Fruit fly (Drosophila melanogaster): ENCODE measurements around the gene Ets96B.

Ets96B gene

dm6 chr3R:24768538-24769401 lies 19.1 kb upstream of the Ets96B start, which contains the start of gene CG13631 (continued):
- TF ChIP-seq CG12071 (GFP tag; optimal IDR thresholded peaks at IDR 0.05) (peak; percentile 84), sd (tag; optimal IDR thresholded peaks at IDR 0.05) (peak; percentile 72), CG15269 (tag; optimal IDR thresholded peaks at IDR 0.05) (peak; percentile 91), Dip3 (GFP tag; optimal IDR thresholded peaks at IDR 0.05) (peak; percentile 55), fd3F (GFP tag; optimal IDR thresholded peaks at IDR 0.05) (no peak), dmrt99B (tag; optimal IDR thresholded peaks at IDR 0.05) (peak; percentile 98), Myb (GFP tag; optimal IDR thresholded peaks at IDR 0.05) (peak; percentile 73), CG13296 (GFP tag; optimal IDR thresholded peaks at IDR 0.05) (peak; percentile 63), Lim3 (GFP tag; IDR thresholded peaks at IDR 0.05) (peak; percentile 66), CG18011 (GFP tag; optimal IDR thresholded peaks at IDR 0.05) (no peak), pb (GFP tag; optimal IDR thresholded peaks at IDR 0.05) (peak; percentile 92), CG34376 (GFP tag; optimal IDR thresholded peaks at IDR 0.05) (peak; percentile 4), fru (optimal IDR thresholded peaks at IDR 0.05) (no peak), CG8924 (tag; optimal IDR thresholded peaks at IDR 0.05) (peak; percentile 95), h (optimal IDR thresholded peaks at IDR 0.05) (no peak), CG3995 (GFP tag; optimal IDR thresholded peaks at IDR 0.05) (peak; percentile 21), pnt (GFP tag; optimal IDR thresholded peaks at IDR 0.05) (peak; percentile 97), tna (GFP tag; IDR thresholded peaks at IDR 0.05; ENCODE audit: partially characterized antibody) (no peak), crc (GFP tag; optimal IDR thresholded peaks at IDR 0.05) (peak; percentile 86), CG5953 (GFP tag; IDR thresholded peaks at IDR 0.05) (peak; percentile 94), Dfd (GFP tag; optimal IDR thresholded peaks at IDR 0.05) (no peak), CG1529 (GFP tag; optimal IDR thresholded peaks at IDR 0.05) (peak; percentile 98), CG32532 (GFP tag; IDR thresholded peaks at IDR 0.05) (peak; percentile 60), CG8290 (GFP tag; optimal IDR thresholded peaks at IDR 0.05) (peak; percentile 89), CG8290 (tag; optimal IDR thresholded peaks at IDR 0.05) (peak; percentile 17 to 90), Oaz (GFP tag; IDR thresholded peaks at IDR 0.05) (peak; percentile 77), CG2202 (tag; optimal IDR thresholded peaks at IDR 0.05) (peak; percentile 94), CG2120 (GFP tag; optimal IDR thresholded peaks at IDR 0.05) (peak; percentile 21), CG13287 (GFP tag; IDR thresholded peaks at IDR 0.05; ENCODE audit: partially characterized antibody) (no peak; the same call in 1 of the 2 replicates), CG8388 (GFP tag; optimal IDR thresholded peaks at IDR 0.05) (peak; percentile 96), Med (GFP tag) (peak; percentile 96), toy (GFP tag; IDR thresholded peaks at IDR 0.05) (peak; percentile 64; the same call in 1 of the 2 replicates), Jarid2 (GFP tag; optimal IDR thresholded peaks at IDR 0.05) (peak; percentile 16), CG11560 (tag; IDR thresholded peaks at IDR 0.05) (peak; percentile 64; the same call in 2 of the 3 replicates), unpg (GFP tag; optimal IDR thresholded peaks at IDR 0.05) (peak; percentile 95), bcd (GFP tag; optimal IDR thresholded peaks at IDR 0.05) (peak; percentile 96), CG11696 (GFP tag; IDR thresholded peaks at IDR 0.05) (peak; percentile 61; the same call in 1 of the 2 replicates), Bteb2 (GFP tag; optimal IDR thresholded peaks at IDR 0.05) (peak; percentile 85), MTF-1 (GFP tag; optimal IDR thresholded peaks at IDR 0.05; ENCODE audit: borderline replicate concordance) (peak; percentile 53), ATbp (GFP tag; optimal IDR thresholded peaks at IDR 0.05) (peak; percentile 97), cg (GFP tag; optimal IDR thresholded peaks at IDR 0.05) (peak; percentile 44), CG11085 (GFP tag; IDR thresholded peaks at IDR 0.05) (no peak; the same call in 1 of the 2 replicates), Camta (GFP tag; optimal IDR thresholded peaks at IDR 0.05) (peak; percentile 96), Nf-YB (GFP tag; optimal IDR thresholded peaks at IDR 0.05) (peak; percentile 80), Dek (tag; optimal IDR thresholded peaks at IDR 0.05) (peak; percentile 75), CG30403 (GFP tag; optimal IDR thresholded peaks at IDR 0.05) (peak; percentile 98), pum (GFP tag; optimal IDR thresholded peaks at IDR 0.05) (peak; percentile 97), CG6813 (GFP tag; optimal IDR thresholded peaks at IDR 0.05) (peak; percentile 83), tll (GFP tag; optimal IDR thresholded peaks at IDR 0.05) (no peak)
